Worm (Caenorhabditis elegans) whole organism, young adult: ENCODE results near the gene mrps-34.

ENCODE experiments used
- F22D6.2 ChIP-seq: sonication (generic microtip); optimal IDR thresholded peaks from 2 replicates; lab custom pipeline; 2016; ENCODE audit warnings: mild to moderate bottlenecking, missing genetic modification characterization, missing compliant biosample characterization
- F37B4.10 ChIP-seq: fragments of 200-800 bp; sonication (Bioruptor generic); IDR thresholded peaks from 2 replicates; pipeline ENCODE4 v1.3.6; 2022; ENCODE audit warnings: missing genetic modification characterization, missing compliant biosample characterization
- F49E8.2 ChIP-seq: sonication (generic microtip); optimal IDR thresholded peaks from 3 replicates; lab custom pipeline; 2017; ENCODE audit warnings: missing genetic modification characterization, mild to moderate bottlenecking, missing compliant biosample characterization, antibody characterized with exemption, moderate library complexity; ENCODE audit not compliant: insufficient read depth
- F55B11.4 ChIP-seq: sonication (generic microtip); optimal IDR thresholded peaks from 2 replicates; lab custom pipeline; 2016; ENCODE audit warnings: missing compliant biosample characterization, missing genetic modification characterization, borderline replicate concordance; ENCODE audit not compliant: insufficient read depth
- K12H6.12 ChIP-seq: fragments of 200-800 bp; sonication (Bioruptor generic); optimal IDR thresholded peaks from 2 replicates; lab custom pipeline; 2018; ENCODE audit warnings: mild to moderate bottlenecking, missing genetic modification characterization, missing compliant biosample characterization
- Y53F4B.3 ChIP-seq: fragments of 200-800 bp; sonication (Bioruptor generic); IDR thresholded peaks from 2 replicates; pipeline ENCODE4 v1.3.6; 2022; ENCODE audit warnings: missing genetic modification reagents, missing genetic modification characterization, missing compliant biosample characterization
- Y67H2A.10 ChIP-seq: fragments of 200-800 bp; sonication (Bioruptor generic); conservative IDR thresholded peaks from 2 replicates; pipeline ENCODE4 v1.3.6; 2022; ENCODE audit warnings: missing genetic modification reagents, missing genetic modification characterization, missing compliant biosample characterization
- Y79H2A.3 ChIP-seq: fragments of 200-800 bp; sonication (Bioruptor generic); conservative IDR thresholded peaks from 2 replicates; pipeline ENCODE4 v1.3.6; 2022; ENCODE audit warnings: missing genetic modification reagents, missing genetic modification characterization, missing compliant biosample characterization
- ama-1 ChIP-seq, 3 experiments: fragments of 150-350 bp in 1 of 3; sonication (generic microtip) in 2 of 3; optimal IDR thresholded peaks; 2 replicates each; lab custom pipeline; 2014 to 2018; ENCODE audit warnings: missing biosample characterization in 2 of 3, missing genetic modification characterization in 2 of 3, missing genetic modification reagents in 2 of 3
- aptf-3 ChIP-seq: fragments of 200-800 bp; sonication (Bioruptor generic); IDR thresholded peaks from 2 replicates; pipeline ENCODE4 v1.3.6; 2022; ENCODE audit warnings: missing genetic modification characterization, missing compliant biosample characterization
- atf-7 ChIP-seq: sonication (generic microtip); optimal IDR thresholded peaks from 2 replicates; lab custom pipeline; 2017; ENCODE audit warnings: mild to moderate bottlenecking, missing genetic modification characterization, missing compliant biosample characterization
- attf-3 ChIP-seq: fragments of 200-800 bp; sonication (Bioruptor generic); conservative IDR thresholded peaks from 2 replicates; pipeline ENCODE4 v1.3.6; 2022; ENCODE audit warnings: missing genetic modification reagents, missing genetic modification characterization, missing compliant biosample characterization
- attf-5 ChIP-seq: fragments of 200-800 bp; sonication (Bioruptor generic); optimal IDR thresholded peaks from 2 replicates; lab custom pipeline; 2018; ENCODE audit warnings: mild to moderate bottlenecking, missing genetic modification characterization, missing compliant biosample characterization
- ccch-3 ChIP-seq: fragments of 200-800 bp; sonication (Bioruptor generic); optimal IDR thresholded peaks from 2 replicates; lab custom pipeline; 2018; ENCODE audit warnings: mild to moderate bottlenecking, missing genetic modification characterization, missing compliant biosample characterization
- cebp-1 ChIP-seq, 2 experiments: fragments of 200-800 bp in 1 of 2; sonication (Bioruptor generic) in 1 of 2; sonication (generic microtip) in 1 of 2; IDR thresholded peaks in 1 of 2; optimal IDR thresholded peaks in 1 of 2; 2 replicates each; pipeline versions ENCODE4 v1.3.6 to Lab custom; 2017 to 2022; ENCODE audit warnings: missing compliant biosample characterization in 2 of 2, missing genetic modification characterization in 2 of 2, mild to moderate bottlenecking in 1 of 2, missing genetic modification reagents in 1 of 2, moderate library complexity in 1 of 2
- ceh-100 ChIP-seq: fragments of 200-800 bp; sonication (Bioruptor generic); IDR thresholded peaks from 2 replicates; pipeline ENCODE4 v1.3.6; 2022; ENCODE audit warnings: missing genetic modification reagents, missing genetic modification characterization, missing compliant biosample characterization
- ceh-27 ChIP-seq: fragments of 200-800 bp; sonication (Bioruptor generic); optimal IDR thresholded peaks from 2 replicates; lab custom pipeline; 2018; ENCODE audit warnings: mild to moderate bottlenecking, missing genetic modification characterization, moderate library complexity, missing compliant biosample characterization
- ceh-79 ChIP-seq: sonication (generic microtip); optimal IDR thresholded peaks from 2 replicates; lab custom pipeline; 2017; ENCODE audit warnings: mild to moderate bottlenecking, missing genetic modification characterization, missing compliant biosample characterization
- dox-1 ChIP-seq: fragments of 200-800 bp; sonication (Bioruptor generic); IDR thresholded peaks from 2 replicates; pipeline ENCODE4 v1.3.6; 2022; ENCODE audit warnings: missing genetic modification reagents, missing genetic modification characterization, missing compliant biosample characterization
- dpff-1 ChIP-seq: sonication (generic microtip); optimal IDR thresholded peaks from 2 replicates; lab custom pipeline; 2017; ENCODE audit warnings: mild to moderate bottlenecking, missing genetic modification characterization, missing compliant biosample characterization
- egl-44 ChIP-seq: fragments of 200-800 bp; sonication (Bioruptor generic); IDR thresholded peaks from 2 replicates; pipeline ENCODE4 v1.3.6; 2022; ENCODE audit warnings: missing genetic modification reagents, missing genetic modification characterization, missing compliant biosample characterization
- let-607 ChIP-seq, 2 experiments: fragments of 200-800 bp in 1 of 2; sonication (Bioruptor generic) in 1 of 2; sonication (generic microtip) in 1 of 2; optimal IDR thresholded peaks; 2 replicates each; lab custom pipeline; 2016 to 2018; ENCODE audit warnings: mild to moderate bottlenecking in 2 of 2, missing compliant biosample characterization in 2 of 2, missing genetic modification characterization in 2 of 2, moderate library complexity in 2 of 2, missing genotype in 1 of 2
- lin-26 ChIP-seq: fragments of 200-800 bp; sonication (Bioruptor generic); IDR thresholded peaks from 2 replicates; pipeline ENCODE4 v1.3.6; 2022; ENCODE audit warnings: missing genetic modification reagents, missing genetic modification characterization, missing compliant biosample characterization
- lin-54 ChIP-seq: fragments of 200-800 bp; sonication (Bioruptor generic); optimal IDR thresholded peaks from 2 replicates; lab custom pipeline; 2018; ENCODE audit warnings: mild to moderate bottlenecking, missing genetic modification characterization, missing compliant biosample characterization
- lsl-1 ChIP-seq: fragments of 200-800 bp; sonication (Bioruptor generic); optimal IDR thresholded peaks from 2 replicates; lab custom pipeline; 2018; ENCODE audit warnings: mild to moderate bottlenecking, missing genetic modification characterization, moderate library complexity, missing compliant biosample characterization
- lsy-27 ChIP-seq: sonication (generic microtip); optimal IDR thresholded peaks from 2 replicates; lab custom pipeline; 2017; ENCODE audit warnings: missing genetic modification characterization, mild to moderate bottlenecking, missing compliant biosample characterization, antibody characterized with exemption, missing genotype, borderline replicate concordance; ENCODE audit not compliant: insufficient read depth
- madf-10 ChIP-seq: sonication (generic microtip); optimal IDR thresholded peaks from 2 replicates; lab custom pipeline; 2016; ENCODE audit warnings: mild to moderate bottlenecking, missing genetic modification characterization, missing compliant biosample characterization
- mcd-1 ChIP-seq: fragments of 200-800 bp; sonication (Bioruptor generic); IDR thresholded peaks from 2 replicates; pipeline ENCODE4 v1.3.6; 2022; ENCODE audit warnings: missing genetic modification reagents, missing genetic modification characterization, missing compliant biosample characterization
- mxl-1 ChIP-seq: sonication (generic microtip); optimal IDR thresholded peaks from 2 replicates; lab custom pipeline; 2016; ENCODE audit warnings: missing genetic modification characterization, missing compliant biosample characterization
- nhr-80 ChIP-seq: sonication (generic microtip); optimal IDR thresholded peaks from 2 replicates; lab custom pipeline; 2016; ENCODE audit warnings: missing genetic modification characterization, missing compliant biosample characterization
- pbrm-1 ChIP-seq: fragments of 200-800 bp; sonication (Bioruptor generic); IDR thresholded peaks from 2 replicates; pipeline ENCODE4 v1.3.6; 2022; ENCODE audit warnings: missing genetic modification reagents, missing genetic modification characterization, missing compliant biosample characterization
- rcor-1 ChIP-seq: fragments of 200-800 bp; sonication (Bioruptor generic); IDR thresholded peaks from 2 replicates; pipeline ENCODE4 v1.3.6; 2022; ENCODE audit warnings: missing genetic modification reagents, missing genetic modification characterization, missing compliant biosample characterization
- rec-8 ChIP-seq, 2 experiments: sonication (generic microtip); optimal IDR thresholded peaks; 2 replicates each; lab custom pipeline; 2016; ENCODE audit warnings: mild to moderate bottlenecking in 2 of 2, missing genetic modification characterization in 2 of 2, missing genetic modification reagents in 2 of 2, missing genotype in 2 of 2, missing biosample characterization in 1 of 2, missing compliant biosample characterization in 1 of 2, moderate library complexity in 1 of 2
- repo-1 ChIP-seq: sonication (generic microtip); optimal IDR thresholded peaks from 2 replicates; lab custom pipeline; 2017; ENCODE audit warnings: mild to moderate bottlenecking, missing genetic modification characterization, missing compliant biosample characterization
- sea-2 ChIP-seq: fragments of 200-800 bp; sonication (Bioruptor generic); IDR thresholded peaks from 2 replicates; pipeline ENCODE4 v1.3.6; 2022; ENCODE audit warnings: missing genetic modification characterization, missing compliant biosample characterization
- snpc-4 ChIP-seq, 5 experiments: fragments of 150-350 bp in 1 of 5; sonication (generic microtip) in 4 of 5; optimal IDR thresholded peaks; 2 replicates each; lab custom pipeline; 2014 to 2018; ENCODE audit warnings: missing genetic modification characterization in 5 of 5, missing biosample characterization in 3 of 5, antibody characterized with exemption in 2 of 5, mild to moderate bottlenecking in 2 of 5, missing compliant biosample characterization in 2 of 5, missing genotype in 2 of 5, moderate library complexity in 2 of 5, missing genetic modification reagents in 1 of 5
- somi-1 ChIP-seq: fragments of 200-800 bp; sonication (Bioruptor generic); optimal IDR thresholded peaks from 2 replicates; lab custom pipeline; 2018; ENCODE audit warnings: mild to moderate bottlenecking, missing genetic modification characterization, missing compliant biosample characterization
- tlf-1 ChIP-seq: fragments of 200-800 bp; sonication (Bioruptor generic); optimal IDR thresholded peaks from 2 replicates; lab custom pipeline; 2018; ENCODE audit warnings: mild to moderate bottlenecking, missing genetic modification characterization, missing compliant biosample characterization

The mrps-34 gene

DNA sequence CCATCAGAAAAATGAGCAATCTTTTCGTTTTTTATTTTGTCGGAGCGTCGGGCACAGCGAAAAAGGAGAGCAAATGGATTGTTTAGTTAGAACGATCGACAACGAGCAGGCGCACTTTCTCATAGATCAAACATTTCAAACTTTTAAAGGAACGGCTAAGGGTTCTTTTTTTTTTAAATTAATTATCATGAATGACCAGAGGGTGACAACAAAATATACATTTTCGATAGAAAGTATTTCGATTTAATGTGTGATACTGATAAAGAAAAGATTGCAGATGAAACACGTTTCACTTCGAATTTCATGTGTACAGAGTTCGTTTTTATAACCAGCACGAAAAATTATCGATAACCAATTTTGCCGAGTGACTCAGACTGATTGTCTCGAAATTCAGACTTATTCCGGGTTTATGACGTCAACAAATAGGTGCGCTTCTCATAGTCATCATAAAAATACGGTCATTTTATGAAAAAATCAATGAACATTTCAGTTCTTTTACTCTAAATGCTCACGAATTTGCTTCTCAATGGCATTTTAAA lies 35.6 kb downstream of the mrps-34 start:
- TF ChIP-seq somi-1 (GFP tag; lab: Kevin White, UChicago) (no peak), ceh-79 (no peak), mxl-1 (no peak), nhr-80 (peak; percentile 21), atf-7 (tag; lab: Kevin White, UChicago) (peak; percentile 80), F55B11.4 (tag; lab: Kevin White, UChicago) (no peak)
- TF ChIP-seq, all 124 proteins: peak for 2

DNA sequence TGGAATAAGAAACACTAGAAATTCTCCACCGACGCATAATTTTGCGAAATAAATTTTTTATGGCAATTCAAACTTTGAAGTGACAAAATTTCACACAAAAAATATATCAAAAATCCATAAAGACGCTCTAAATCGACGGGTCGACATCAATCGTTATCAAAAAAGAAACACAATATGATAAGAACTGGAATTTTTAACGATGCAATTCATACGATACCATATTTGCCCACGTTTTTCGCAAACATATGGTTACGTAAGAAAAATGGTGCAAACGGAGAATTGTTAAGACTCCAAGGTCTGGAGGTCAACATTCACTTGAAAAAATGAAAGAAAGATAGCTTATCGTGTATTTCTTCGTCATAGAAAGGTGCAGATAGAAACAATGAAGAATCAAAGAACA lies 36.1 kb downstream of the mrps-34 start:
- TF ChIP-seq Y79H2A.3 (GFP tag; lab: Robert Waterston, UW) (no peak), nhr-80 (peak; percentile 70)
- TF ChIP-seq, all 124 proteins: peak for 1

DNA sequence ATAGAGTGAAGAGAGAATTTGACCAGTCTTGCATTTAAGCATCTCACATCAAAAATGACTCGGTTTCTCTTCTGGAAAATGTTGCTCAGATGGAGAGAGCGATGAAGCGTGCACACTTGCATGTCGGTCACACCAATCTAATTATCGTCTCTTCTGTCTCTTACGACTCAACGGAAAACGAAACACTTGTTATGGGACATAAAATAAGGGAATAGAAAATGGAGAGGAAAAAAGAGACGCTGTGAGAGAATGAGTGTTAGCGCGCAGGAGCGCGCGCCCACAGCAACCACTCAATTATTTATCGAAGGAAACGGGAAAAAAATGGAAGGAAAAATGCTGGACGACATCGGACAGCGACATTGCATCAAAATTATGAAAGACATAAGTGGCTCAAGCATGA lies 36.5 kb downstream of the mrps-34 start:
- TF ChIP-seq tlf-1 (GFP tag; lab: Kevin White, UChicago) = peak; percentile 25
- TF ChIP-seq ccch-3 = no peak
- no peak for TF ChIP-seq let-607 (tag; optimal IDR thresholded peaks at IDR 0.05; lab: Kevin White, UChicago)
- no peak for TF ChIP-seq lin-54 (GFP tag; lab: Kevin White, UChicago)
- peak; percentile 61 for TF ChIP-seq ceh-27 (GFP tag; lab: Kevin White, UChicago)
- no peak for TF ChIP-seq ama-1 (optimal IDR thresholded peaks at IDR 0.05; lab: Kevin White, UChicago)
- no peak for TF ChIP-seq ama-1 (GFP tag; optimal IDR thresholded peaks at IDR 0.05; lab: Kevin White, UChicago)
- no peak for TF ChIP-seq cebp-1 (GFP tag; IDR thresholded peaks at IDR 0.05; lab: Robert Waterston, UW)
- TF ChIP-seq cebp-1 (tag; optimal IDR thresholded peaks at IDR 0.05; lab: Kevin White, UChicago) = peak; percentile 46
- no peak for TF ChIP-seq Y67H2A.10 (GFP tag; lab: Robert Waterston, UW)
- no peak for TF ChIP-seq dpff-1 (tag; lab: Kevin White, UChicago)

DNA sequence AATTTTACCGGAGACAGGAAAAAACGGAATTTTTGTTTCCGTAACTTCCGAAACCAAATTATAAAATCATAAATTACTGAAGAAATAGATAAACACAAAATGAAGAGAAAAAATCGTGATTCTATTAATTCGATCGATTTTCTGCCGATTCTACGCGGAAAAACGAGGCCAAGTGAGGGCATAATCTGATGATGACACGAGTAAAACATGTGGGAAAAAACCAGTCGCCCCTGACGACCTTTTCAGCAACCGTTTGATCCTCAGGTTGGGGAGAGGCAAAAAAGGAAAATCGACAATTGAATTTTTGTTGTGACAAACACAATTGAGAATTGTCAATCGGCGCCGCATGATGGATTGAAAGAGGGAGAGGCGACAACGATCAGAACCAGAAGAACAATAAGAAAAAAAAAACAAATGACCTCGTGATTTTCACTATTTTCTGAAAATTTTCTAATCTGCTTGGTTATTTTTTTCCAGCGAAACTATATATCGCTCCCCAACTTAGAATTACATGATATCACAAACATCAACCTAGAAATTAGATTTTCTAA lies 37.2 kb downstream of the mrps-34 start:
- TF ChIP-seq pbrm-1 (GFP tag; lab: Robert Waterston, UW) (0 out of 2 replicates have a peak, but pooled peaks have one; percentile 36), ceh-100 (GFP tag; lab: Robert Waterston, UW) (no peak), aptf-3 (GFP tag; lab: Robert Waterston, UW) (no peak), madf-10 (tag; lab: Kevin White, UChicago) (no peak), lsy-27 (no peak)

DNA sequence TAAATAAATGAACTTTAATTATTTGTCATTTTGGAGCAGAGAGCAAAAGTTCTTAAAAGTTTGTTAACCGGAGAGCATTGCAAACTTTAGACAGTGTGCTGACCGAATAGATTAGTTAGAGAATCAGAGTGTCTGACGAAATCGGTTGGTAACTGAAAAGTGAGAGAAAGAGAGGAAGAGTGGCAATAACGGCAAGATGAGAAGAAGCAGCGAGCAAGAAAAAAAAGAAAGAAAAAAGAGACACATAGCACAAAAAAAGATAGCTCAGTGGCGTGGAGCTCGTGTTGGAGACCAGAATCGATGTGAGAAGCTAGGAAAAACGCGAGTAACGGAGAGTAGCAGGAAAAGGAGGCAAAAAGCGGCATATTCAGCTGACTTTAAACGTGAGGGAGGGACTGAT lies 37.9 kb downstream of the mrps-34 start:
- TF ChIP-seq lsl-1 (GFP tag; lab: Kevin White, UChicago) = no peak
- peak; percentile 73 for TF ChIP-seq nhr-80
- no peak for TF ChIP-seq F37B4.10 (GFP tag; lab: Robert Waterston, UW)
- TF ChIP-seq dox-1 = peak; percentile 51; the same call in 1 of the 2 replicates
- TF ChIP-seq F49E8.2 = no peak
- no peak for TF ChIP-seq attf-3 (GFP tag; lab: Robert Waterston, UW)
- no peak for TF ChIP-seq sea-2
- TF ChIP-seq attf-5 (GFP tag; lab: Kevin White, UChicago) = peak; percentile 33
- no peak for TF ChIP-seq egl-44
- TF ChIP-seq Y67H2A.10 (GFP tag; lab: Robert Waterston, UW) = no peak
- no peak for TF ChIP-seq rcor-1 (GFP tag; lab: Robert Waterston, UW)
- peak; percentile 62 for TF ChIP-seq cebp-1 (GFP tag; IDR thresholded peaks at IDR 0.05; lab: Robert Waterston, UW)
- TF ChIP-seq cebp-1 (tag; optimal IDR thresholded peaks at IDR 0.05; lab: Kevin White, UChicago) = peak; percentile 87
- TF ChIP-seq K12H6.12 (tag; lab: Kevin White, UChicago) = peak; percentile 14
- no peak for TF ChIP-seq rec-8 (tag; optimal IDR thresholded peaks at IDR 0.05; lab: Kevin White, UChicago)
- TF ChIP-seq mcd-1 = 0 out of 2 replicates have a peak, but pooled peaks have one; percentile 10
- no peak for TF ChIP-seq snpc-4 (GFP tag; optimal IDR thresholded peaks at IDR 0.05; lab: Kevin White, UChicago)
- TF ChIP-seq snpc-4 (tag; optimal IDR thresholded peaks at IDR 0.05; lab: Kevin White, UChicago) = no peak
- TF ChIP-seq Y53F4B.3 (GFP tag; lab: Robert Waterston, UW) = no peak
- TF ChIP-seq lin-26 (GFP tag; lab: Robert Waterston, UW) = no peak
- no peak for TF ChIP-seq repo-1 (tag; lab: Kevin White, UChicago)
- no peak for TF ChIP-seq F22D6.2 (tag; lab: Kevin White, UChicago)
